Fruit fly (Drosophila melanogaster) whole organism, prepupa: ENCODE results near the gene scrib.

Source experiments
- Blimp-1 ChIP-seq: fragments of 200-800 bp; sonication (Bioruptor generic); optimal IDR thresholded peaks from 3 replicates; lab custom pipeline; 2017; ENCODE audit warnings: missing biosample characterization, missing genetic modification characterization, mild to moderate bottlenecking, moderate library complexity, missing genetic modification reagents
- CG10631 ChIP-seq: fragments of 200-800 bp; sonication (Bioruptor generic); optimal IDR thresholded peaks from 2 replicates; lab custom pipeline; 2016; ENCODE audit warnings: missing biosample characterization, missing genetic modification characterization
- CG11902 ChIP-seq: fragments of 200-800 bp; sonication (Bioruptor generic); optimal IDR thresholded peaks from 3 replicates; lab custom pipeline; 2016; ENCODE audit warnings: missing biosample characterization, missing genetic modification characterization
- CG1621 ChIP-seq: fragments of 200-800 bp; sonication (Bioruptor generic); optimal IDR thresholded peaks from 3 replicates; lab custom pipeline; 2018; ENCODE audit warnings: missing biosample characterization, mild to moderate bottlenecking, missing genetic modification characterization
- CG4318 ChIP-seq: fragments of 200-800 bp; sonication (Bioruptor generic); optimal IDR thresholded peaks from 3 replicates; lab custom pipeline; 2017; ENCODE audit warnings: missing biosample characterization, mild to moderate bottlenecking, missing genetic modification characterization
- CG6163 ChIP-seq: fragments of 200-800 bp; sonication (Bioruptor generic); IDR thresholded peaks from 3 replicates; pipeline ENCODE4 v1.3.6; 2022; ENCODE audit warnings: missing biosample characterization, missing genetic modification characterization
- CG6854 ChIP-seq: fragments of 200-800 bp; sonication (Bioruptor generic); optimal IDR thresholded peaks from 2 replicates; lab custom pipeline; 2017; ENCODE audit warnings: missing biosample characterization, mild to moderate bottlenecking, missing genetic modification characterization
- CG8319 ChIP-seq: fragments of 200-800 bp; sonication (Bioruptor generic); optimal IDR thresholded peaks from 3 replicates; lab custom pipeline; 2016; ENCODE audit warnings: missing biosample characterization, missing genetic modification characterization
- Hr38 ChIP-seq: sonication (Bioruptor generic); optimal IDR thresholded peaks from 2 replicates; lab custom pipeline; 2016; ENCODE audit warnings: missing biosample characterization, missing genetic modification characterization
- Lpt ChIP-seq: fragments of 200-800 bp; sonication (Bioruptor generic); optimal IDR thresholded peaks from 3 replicates; lab custom pipeline; 2016; ENCODE audit warnings: missing biosample characterization, missing genetic modification characterization
- Sox15 ChIP-seq: fragments of 200-800 bp; sonication (Bioruptor generic); optimal IDR thresholded peaks from 3 replicates; lab custom pipeline; 2016; ENCODE audit warnings: missing biosample characterization, missing genetic modification characterization
- achi ChIP-seq: fragments of 200-800 bp; sonication (Bioruptor generic); optimal IDR thresholded peaks from 3 replicates; lab custom pipeline; 2016; ENCODE audit warnings: missing biosample characterization, missing genetic modification characterization
- esn ChIP-seq: fragments of 200-800 bp; sonication (Bioruptor generic); optimal IDR thresholded peaks from 2 replicates; lab custom pipeline; 2016; ENCODE audit warnings: missing biosample characterization, mild to moderate bottlenecking, missing genetic modification characterization, moderate library complexity
- vri ChIP-seq: fragments of 200-800 bp; sonication (Bioruptor generic); optimal IDR thresholded peaks from 3 replicates; lab custom pipeline; 2016; ENCODE audit warnings: missing biosample characterization, mild to moderate bottlenecking, missing genetic modification characterization

DNA sequence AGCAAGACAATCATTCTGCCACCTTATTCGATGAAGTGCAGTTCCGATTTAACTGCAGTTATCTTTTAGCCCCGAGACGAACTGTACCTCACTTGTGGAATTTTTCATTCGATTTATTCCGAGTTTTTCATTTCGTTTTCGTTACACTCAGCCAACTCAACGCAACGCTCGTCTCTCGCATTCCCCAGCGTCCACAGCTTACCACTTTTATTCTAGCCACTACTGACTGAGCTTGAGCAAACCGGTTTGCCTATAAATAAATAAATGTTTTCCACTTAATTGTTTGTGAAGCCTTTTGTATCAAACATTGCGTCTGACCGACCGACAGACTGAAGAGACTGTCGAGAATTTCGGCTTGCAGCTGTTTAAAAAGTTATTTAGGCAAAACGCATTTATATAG lies 5.1 kb downstream of the scrib start:
- TF ChIP-seq CG6854 (GFP tag; lab: Kevin White, UChicago) (no peak), CG1621 (tag; lab: Kevin White, UChicago) (no peak), Lpt (GFP tag; lab: Kevin White, UChicago) (no peak), Blimp-1 (no peak), Sox15 (GFP tag; lab: Kevin White, UChicago) (no peak), CG11902 (no peak), CG8319 (GFP tag; lab: Kevin White, UChicago) (no peak), Hr38 (no peak), CG4318 (GFP tag; lab: Kevin White, UChicago) (no peak), CG10631 (GFP tag; lab: Kevin White, UChicago) (no peak), esn (GFP tag; lab: Kevin White, UChicago) (no peak), vri (GFP tag; lab: Kevin White, UChicago) (no peak), achi (no peak), CG6163 (GFP tag; lab: Robert Waterston, UW) (no peak)
